Fruit fly (Drosophila melanogaster) whole organism, pupa: Measurements from ENCODE around the gene Vps29.
A peak's percentile ranks its signal among the peaks of the same experiment; 100 is the strongest.

ENCODE experiments used
- CG10348 ChIP-seq: fragments of 200-800 bp; sonication (Bioruptor generic); IDR thresholded peaks from 2 replicates; pipeline ENCODE4 v1.3.6; 2022; ENCODE audit warnings: missing biosample characterization, missing genetic modification characterization
- CG8159 ChIP-seq: fragments of 200-800 bp; sonication (Bioruptor generic); optimal IDR thresholded peaks from 3 replicates; lab custom pipeline; 2018; ENCODE audit warnings: missing biosample characterization, mild to moderate bottlenecking, missing genetic modification characterization, moderate library complexity
- Snoo ChIP-seq: fragments of 200-800 bp; sonication (Bioruptor generic); optimal IDR thresholded peaks from 3 replicates; lab custom pipeline; 2017; ENCODE audit warnings: missing biosample characterization, mild to moderate bottlenecking, missing genetic modification characterization, inconsistent platforms
- fd96Ca ChIP-seq: fragments of 200-800 bp; sonication (Bioruptor generic); IDR thresholded peaks from 3 replicates; pipeline ENCODE4 v1.3.6; 2022; ENCODE audit warnings: missing biosample characterization, missing genetic modification characterization

- TF ChIP-seq Snoo (tag; lab: Kevin White, UChicago) (no peak), CG8159 (tag; lab: Kevin White, UChicago) (peak; percentile 53), fd96Ca (no peak), CG10348 (GFP tag; lab: Robert Waterston, UW) (no peak)
Measured at dm6 chr2L:1157679-1158518, 7.3 kb downstream of the Vps29 start, which contains the start of gene capt.
